Fruit fly (Drosophila melanogaster): ENCODE data around the gene Hibch.

Gene Hibch

dm6 chr3R:15408131-15408731 lies 51.2 kb downstream of the Hibch start, which contains the start of gene Atx2 (continued):
- peak; percentile 60 for TF ChIP-seq lab (GFP tag; optimal IDR thresholded peaks at IDR 0.05)
- peak; percentile 40 for TF ChIP-seq Myb (GFP tag; optimal IDR thresholded peaks at IDR 0.05)
- TF ChIP-seq slp2 (GFP tag; optimal IDR thresholded peaks at IDR 0.05): peak; percentile 5
- TF ChIP-seq Jarid2 (GFP tag; optimal IDR thresholded peaks at IDR 0.05): peak; percentile 5
- peak; percentile 50 for TF ChIP-seq lilli (GFP tag; optimal IDR thresholded peaks at IDR 0.05)
- peak; percentile 66 for TF ChIP-seq CG2120 (GFP tag; optimal IDR thresholded peaks at IDR 0.05)
- no peak for TF ChIP-seq eyg (GFP tag; optimal IDR thresholded peaks at IDR 0.05)
- TF ChIP-seq psq (GFP tag; optimal IDR thresholded peaks at IDR 0.05): no peak
- TF ChIP-seq Abd-B (GFP tag; optimal IDR thresholded peaks at IDR 0.05): peak; percentile 30
- no peak for TF ChIP-seq Trl (optimal IDR thresholded peaks at IDR 0.05)
- peak; percentile 24 for TF ChIP-seq Trl (GFP tag; optimal IDR thresholded peaks at IDR 0.05)
- TF ChIP-seq HmgD (GFP tag; optimal IDR thresholded peaks at IDR 0.05): peak; percentile 70
- peak; percentile 43; the same call in 1 of the 2 replicates for TF ChIP-seq HLH3B (GFP tag; IDR thresholded peaks at IDR 0.05)
- peak; percentile 24; the same call in 1 of the 2 replicates for TF ChIP-seq wdn (GFP tag; IDR thresholded peaks at IDR 0.05)
- TF ChIP-seq CG31441 (GFP tag; IDR thresholded peaks at IDR 0.05): 0 out of 2 replicates have a peak, but pooled peaks have one; percentile 21
- peak; percentile 33 for TF ChIP-seq MTF-1 (GFP tag; optimal IDR thresholded peaks at IDR 0.05; ENCODE audit: borderline replicate concordance)
- peak; percentile 48 for TF ChIP-seq CG9215 (GFP tag; IDR thresholded peaks at IDR 0.05)
- peak; percentile 78 for TF ChIP-seq ewg (GFP tag; optimal IDR thresholded peaks at IDR 0.05)
- peak; percentile 58 for TF ChIP-seq CG3163 (GFP tag; optimal IDR thresholded peaks at IDR 0.05)
- TF ChIP-seq CG2202 (tag; optimal IDR thresholded peaks at IDR 0.05): peak; percentile 24
- TF ChIP-seq Rfx (GFP tag; IDR thresholded peaks at IDR 0.05): peak; percentile 65; the same call in 1 of the 2 replicates
- TF ChIP-seq Ptx1 (GFP tag; IDR thresholded peaks at IDR 0.05): no peak
- TF ChIP-seq BEAF-32 (GFP tag; optimal IDR thresholded peaks at IDR 0.05): peak; percentile 99
- peak; percentile 40 for TF ChIP-seq CG18619 (GFP tag; optimal IDR thresholded peaks at IDR 0.05)
- peak; percentile 14 for TF ChIP-seq disco-r (GFP tag; optimal IDR thresholded peaks at IDR 0.05)
- TF ChIP-seq CG13775 (GFP tag; optimal IDR thresholded peaks at IDR 0.05): peak; percentile 30
- TF ChIP-seq TFAM (GFP tag; optimal IDR thresholded peaks at IDR 0.05): no peak
- TF ChIP-seq nerfin-1 (tag; optimal IDR thresholded peaks at IDR 0.05): peak; percentile 7
- peak; percentile 16 for TF ChIP-seq dmrt11E (tag; optimal IDR thresholded peaks at IDR 0.05)
- TF ChIP-seq Dll (GFP tag; IDR thresholded peaks at IDR 0.05; ENCODE audit: partially characterized antibody): peak; percentile 95
- TF ChIP-seq Med (GFP tag): peak; percentile 85
- peak; percentile 74 for TF ChIP-seq zfh2 (GFP tag; optimal IDR thresholded peaks at IDR 0.05)
- TF ChIP-seq CkIIα-i1 (GFP tag; IDR thresholded peaks at IDR 0.05): no peak
- peak; percentile 5 for TF ChIP-seq Nf-YC (tag; optimal IDR thresholded peaks at IDR 0.05)
- no peak for TF ChIP-seq aop (GFP tag; IDR thresholded peaks at IDR 0.05)
- no peak for TF ChIP-seq corto (GFP tag; optimal IDR thresholded peaks at IDR 0.05)
- TF ChIP-seq Ssrp (tag; optimal IDR thresholded peaks at IDR 0.05): no peak
- peak; percentile 95 for TF ChIP-seq Opbp (GFP tag; IDR thresholded peaks at IDR 0.05; ENCODE audit: partially characterized antibody)
- no peak for TF ChIP-seq dmrt99B (tag; optimal IDR thresholded peaks at IDR 0.05)
- TF ChIP-seq h (optimal IDR thresholded peaks at IDR 0.05): no peak
- peak; percentile 8 for TF ChIP-seq ATbp (GFP tag; optimal IDR thresholded peaks at IDR 0.05)
- no peak for TF ChIP-seq lola (GFP tag; optimal IDR thresholded peaks at IDR 0.05)
- TF ChIP-seq CG7372 (GFP tag; IDR thresholded peaks at IDR 0.05): no peak
- no peak for TF ChIP-seq CG30431 (GFP tag; optimal IDR thresholded peaks at IDR 0.05)
- peak; percentile 26 for TF ChIP-seq CG10366 (GFP tag; IDR thresholded peaks at IDR 0.05)
- TF ChIP-seq CG7987 (GFP tag; optimal IDR thresholded peaks at IDR 0.05): peak; percentile 13
- no peak for TF ChIP-seq unpg (GFP tag; optimal IDR thresholded peaks at IDR 0.05)
- no peak for TF ChIP-seq trh (GFP tag; optimal IDR thresholded peaks at IDR 0.05)
- peak; percentile 18 for TF ChIP-seq CG4820 (GFP tag; optimal IDR thresholded peaks at IDR 0.05)
- 0 out of 2 replicates have a peak, but pooled peaks have one; percentile 43 for TF ChIP-seq CG17328 (GFP tag; IDR thresholded peaks at IDR 0.05)
